Fruit fly (Drosophila melanogaster) whole organism, prepupa: ENCODE data around the gene CG34138.

Source experiments
- Blimp-1 ChIP-seq: fragments of 200-800 bp; sonication (Bioruptor generic); optimal IDR thresholded peaks from 3 replicates; lab custom pipeline; 2017; ENCODE audit warnings: missing biosample characterization, missing genetic modification characterization, mild to moderate bottlenecking, moderate library complexity, missing genetic modification reagents
- CG10631 ChIP-seq: fragments of 200-800 bp; sonication (Bioruptor generic); optimal IDR thresholded peaks from 2 replicates; lab custom pipeline; 2016; ENCODE audit warnings: missing biosample characterization, missing genetic modification characterization
- CG10669 ChIP-seq: fragments of 200-800 bp; sonication (Bioruptor generic); optimal IDR thresholded peaks from 3 replicates; lab custom pipeline; 2018; ENCODE audit warnings: missing biosample characterization, mild to moderate bottlenecking, missing genetic modification characterization, moderate library complexity
- CG11294 ChIP-seq: fragments of 200-800 bp; sonication (Bioruptor generic); IDR thresholded peaks from 2 replicates; pipeline ENCODE4 v1.3.6; 2022; ENCODE audit warnings: missing biosample characterization, missing genetic modification characterization
- CG11762 ChIP-seq: fragments of 200-800 bp; sonication (Bioruptor generic); optimal IDR thresholded peaks from 3 replicates; lab custom pipeline; 2016; ENCODE audit warnings: missing biosample characterization, missing genetic modification characterization; ENCODE audit not compliant: insufficient read depth
- CG11902 ChIP-seq: fragments of 200-800 bp; sonication (Bioruptor generic); optimal IDR thresholded peaks from 3 replicates; lab custom pipeline; 2016; ENCODE audit warnings: missing biosample characterization, missing genetic modification characterization
- CG15336 ChIP-seq: fragments of 200-800 bp; sonication (Bioruptor generic); IDR thresholded peaks from 2 replicates; pipeline ENCODE4 v1.3.6; 2022; ENCODE audit warnings: missing biosample characterization, missing genetic modification characterization
- CG3032 ChIP-seq: fragments of 200-800 bp; optimal IDR thresholded peaks from 2 replicates; lab custom pipeline; 2019; ENCODE audit warnings: missing biosample characterization, mild to moderate bottlenecking, missing genetic modification characterization, moderate library complexity
- CG31627 ChIP-seq: fragments of 200-800 bp; sonication (Bioruptor generic); optimal IDR thresholded peaks from 3 replicates; lab custom pipeline; 2016; ENCODE audit warnings: missing biosample characterization, missing genetic modification characterization
- CG34406 ChIP-seq: fragments of 200-800 bp; sonication (Bioruptor generic); optimal IDR thresholded peaks from 3 replicates; lab custom pipeline; 2016; ENCODE audit warnings: missing biosample characterization, missing genetic modification characterization
- CG3919 ChIP-seq: fragments of 200-800 bp; sonication (Bioruptor generic); optimal IDR thresholded peaks from 3 replicates; lab custom pipeline; 2016; ENCODE audit warnings: missing biosample characterization, missing genetic modification characterization
- CG4318 ChIP-seq: fragments of 200-800 bp; sonication (Bioruptor generic); optimal IDR thresholded peaks from 3 replicates; lab custom pipeline; 2017; ENCODE audit warnings: missing biosample characterization, mild to moderate bottlenecking, missing genetic modification characterization
- CG6276 ChIP-seq: fragments of 200-800 bp; sonication (Bioruptor generic); optimal IDR thresholded peaks from 2 replicates; lab custom pipeline; 2017; ENCODE audit warnings: missing biosample characterization, mild to moderate bottlenecking, missing genetic modification characterization
- CG6792 ChIP-seq: fragments of 200-800 bp; sonication (Bioruptor generic); optimal IDR thresholded peaks from 3 replicates; lab custom pipeline; 2016; ENCODE audit warnings: missing biosample characterization, missing genetic modification characterization
- CG6808 ChIP-seq: fragments of 200-800 bp; sonication (Bioruptor generic); optimal IDR thresholded peaks from 3 replicates; lab custom pipeline; 2017; ENCODE audit warnings: missing biosample characterization, missing genetic modification characterization, mild to moderate bottlenecking, moderate library complexity, missing genetic modification reagents
- CG6854 ChIP-seq: fragments of 200-800 bp; sonication (Bioruptor generic); optimal IDR thresholded peaks from 2 replicates; lab custom pipeline; 2017; ENCODE audit warnings: missing biosample characterization, mild to moderate bottlenecking, missing genetic modification characterization
- CG7368 ChIP-seq: fragments of 200-800 bp; sonication (Bioruptor generic); optimal IDR thresholded peaks from 3 replicates; lab custom pipeline; 2016; ENCODE audit warnings: missing biosample characterization, missing genetic modification characterization
- CG8119 ChIP-seq: fragments of 200-800 bp; sonication (Bioruptor generic); IDR thresholded peaks from 3 replicates; pipeline ENCODE4 v1.3.6; 2022; ENCODE audit warnings: missing biosample characterization, missing genetic modification characterization
- CG8319 ChIP-seq: fragments of 200-800 bp; sonication (Bioruptor generic); optimal IDR thresholded peaks from 3 replicates; lab custom pipeline; 2016; ENCODE audit warnings: missing biosample characterization, missing genetic modification characterization
- CG8632 ChIP-seq: fragments of 200-800 bp; sonication (Bioruptor generic); optimal IDR thresholded peaks from 3 replicates; lab custom pipeline; 2016; ENCODE audit warnings: missing biosample characterization, missing genetic modification characterization
- CG9139 ChIP-seq: fragments of 200-800 bp; sonication (Bioruptor generic); optimal IDR thresholded peaks from 3 replicates; lab custom pipeline; 2017; ENCODE audit warnings: missing biosample characterization, mild to moderate bottlenecking, missing genetic modification characterization
- Eip75B ChIP-seq: fragments of 200-800 bp; sonication (Bioruptor generic); optimal IDR thresholded peaks from 3 replicates; lab custom pipeline; 2016; ENCODE audit warnings: missing biosample characterization, missing genetic modification characterization
- Ets96B ChIP-seq: fragments of 200-800 bp; optimal IDR thresholded peaks from 2 replicates; lab custom pipeline; 2019; ENCODE audit warnings: missing biosample characterization, mild to moderate bottlenecking, missing genetic modification characterization, moderate library complexity
- Hr38 ChIP-seq: sonication (Bioruptor generic); optimal IDR thresholded peaks from 2 replicates; lab custom pipeline; 2016; ENCODE audit warnings: missing biosample characterization, missing genetic modification characterization
- Lpt ChIP-seq: fragments of 200-800 bp; sonication (Bioruptor generic); optimal IDR thresholded peaks from 3 replicates; lab custom pipeline; 2016; ENCODE audit warnings: missing biosample characterization, missing genetic modification characterization
- Met ChIP-seq: fragments of 200-800 bp; sonication (Bioruptor generic); optimal IDR thresholded peaks from 3 replicates; lab custom pipeline; 2016; ENCODE audit warnings: missing biosample characterization, missing genetic modification characterization
- Smox ChIP-seq: fragments of 200-800 bp; sonication (Bioruptor generic); optimal IDR thresholded peaks from 3 replicates; lab custom pipeline; 2016; ENCODE audit warnings: missing biosample characterization, missing genetic modification characterization
- Sox102F ChIP-seq: fragments of 200-800 bp; sonication (Bioruptor generic); optimal IDR thresholded peaks from 2 replicates; lab custom pipeline; 2016; ENCODE audit warnings: missing biosample characterization, mild to moderate bottlenecking, missing genetic modification characterization
- Sox14 ChIP-seq: fragments of 200-800 bp; sonication (Bioruptor generic); optimal IDR thresholded peaks from 3 replicates; lab custom pipeline; 2016; ENCODE audit warnings: missing biosample characterization, missing genetic modification characterization
- Sox15 ChIP-seq: fragments of 200-800 bp; sonication (Bioruptor generic); optimal IDR thresholded peaks from 3 replicates; lab custom pipeline; 2016; ENCODE audit warnings: missing biosample characterization, missing genetic modification characterization
- acj6 ChIP-seq: fragments of 200-800 bp; sonication (Bioruptor generic); optimal IDR thresholded peaks from 3 replicates; lab custom pipeline; 2016; ENCODE audit warnings: missing biosample characterization, missing genetic modification characterization
- cyc ChIP-seq: fragments of 200-800 bp; sonication (Bioruptor generic); optimal IDR thresholded peaks from 3 replicates; lab custom pipeline; 2016; ENCODE audit warnings: missing biosample characterization, missing genetic modification characterization
- dac ChIP-seq: fragments of 200-800 bp; sonication (Bioruptor generic); optimal IDR thresholded peaks from 2 replicates; lab custom pipeline; 2017; ENCODE audit warnings: missing biosample characterization, mild to moderate bottlenecking, missing genetic modification characterization
- dsx ChIP-seq: fragments of 200-800 bp; optimal IDR thresholded peaks from 3 replicates; lab custom pipeline; 2019; ENCODE audit warnings: missing biosample characterization, mild to moderate bottlenecking, missing genetic modification characterization, moderate library complexity; ENCODE audit not compliant: poor library complexity, severe bottlenecking
- eg ChIP-seq: fragments of 200-800 bp; sonication (Bioruptor generic); IDR thresholded peaks from 3 replicates; pipeline ENCODE4 v1.3.6; 2022; ENCODE audit warnings: missing biosample characterization, missing genetic modification characterization
- esn ChIP-seq: fragments of 200-800 bp; sonication (Bioruptor generic); optimal IDR thresholded peaks from 2 replicates; lab custom pipeline; 2016; ENCODE audit warnings: missing biosample characterization, mild to moderate bottlenecking, missing genetic modification characterization, moderate library complexity
- fd59A ChIP-seq: fragments of 200-800 bp; sonication (Bioruptor generic); optimal IDR thresholded peaks from 2 replicates; lab custom pipeline; 2017; ENCODE audit warnings: missing biosample characterization, mild to moderate bottlenecking, missing genetic modification characterization, missing genetic modification reagents
- fd85E ChIP-seq: fragments of 200-800 bp; sonication (Bioruptor generic); optimal IDR thresholded peaks from 3 replicates; lab custom pipeline; 2016; ENCODE audit warnings: missing biosample characterization, missing genetic modification characterization
- fkh ChIP-seq: fragments of 200-800 bp; sonication (Bioruptor generic); optimal IDR thresholded peaks from 3 replicates; lab custom pipeline; 2017; ENCODE audit warnings: missing biosample characterization, mild to moderate bottlenecking, missing genetic modification characterization, moderate library complexity
- lz ChIP-seq: fragments of 200-800 bp; sonication (Bioruptor generic); optimal IDR thresholded peaks from 3 replicates; lab custom pipeline; 2016; ENCODE audit warnings: missing biosample characterization, missing genetic modification characterization
- net ChIP-seq: fragments of 200-800 bp; sonication (Bioruptor generic); optimal IDR thresholded peaks from 3 replicates; lab custom pipeline; 2016; ENCODE audit warnings: missing biosample characterization, missing genetic modification characterization
- pdm3 ChIP-seq: fragments of 200-800 bp; sonication (Bioruptor generic); optimal IDR thresholded peaks from 3 replicates; lab custom pipeline; 2016; ENCODE audit warnings: missing biosample characterization, missing genetic modification characterization
- spab ChIP-seq: fragments of 200-800 bp; sonication (Bioruptor generic); optimal IDR thresholded peaks from 2 replicates; lab custom pipeline; 2017; ENCODE audit warnings: missing biosample characterization, mild to moderate bottlenecking, missing genetic modification characterization, missing genetic modification reagents
- ss ChIP-seq, 2 experiments: fragments of 200-800 bp; sonication (Bioruptor generic); optimal IDR thresholded peaks; 2 replicates in 1 of 2; 3 replicates in 1 of 2; lab custom pipeline; 2017 to 2018; ENCODE audit warnings: mild to moderate bottlenecking in 2 of 2, missing biosample characterization in 2 of 2, missing genetic modification characterization in 2 of 2, moderate library complexity in 1 of 2
- svp ChIP-seq: fragments of 200-800 bp; sonication (Bioruptor generic); peaks from one replicate; lab custom pipeline; 2016; ENCODE audit warnings: missing biosample characterization, missing genetic modification characterization
- topi ChIP-seq: fragments of 200-800 bp; sonication (Bioruptor generic); optimal IDR thresholded peaks from 3 replicates; lab custom pipeline; 2016; ENCODE audit warnings: missing biosample characterization, missing genetic modification characterization
- vri ChIP-seq: fragments of 200-800 bp; sonication (Bioruptor generic); optimal IDR thresholded peaks from 3 replicates; lab custom pipeline; 2016; ENCODE audit warnings: missing biosample characterization, mild to moderate bottlenecking, missing genetic modification characterization

The CG34138 gene

DNA sequence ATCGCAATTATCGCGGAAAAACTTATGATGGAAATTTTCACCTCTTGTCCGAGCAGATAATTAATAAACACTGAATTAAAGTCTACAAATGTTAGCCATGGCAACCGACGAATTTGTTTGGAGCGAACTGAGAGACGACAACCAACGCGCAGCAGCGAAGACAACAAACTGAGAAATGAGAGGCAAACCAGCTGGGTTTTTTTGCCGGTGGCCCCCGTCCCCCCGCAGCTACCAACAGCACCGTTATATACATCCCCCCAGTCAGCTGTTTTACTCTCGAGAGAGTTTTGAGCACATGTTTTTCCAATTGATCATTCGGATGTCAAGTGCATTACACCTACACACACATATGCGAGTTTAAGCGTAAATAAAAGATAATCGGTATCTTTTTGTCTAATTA, 6.3 kb downstream of the CG34138 start (continued):
- TF ChIP-seq CG6808 (no peak), CG10669 (GFP tag; lab: Kevin White, UChicago) (no peak), CG9139 (GFP tag; lab: Kevin White, UChicago) (peak; percentile 43), Met (GFP tag; lab: Kevin White, UChicago) (no peak), Blimp-1 (GFP tag; lab: Kevin White, UChicago) (no peak), svp (peak; percentile 83), CG31627 (GFP tag; lab: Kevin White, UChicago) (no peak), fkh (GFP tag; lab: Kevin White, UChicago) (no peak), CG7368 (GFP tag; lab: Kevin White, UChicago) (no peak), spab (GFP tag; lab: Kevin White, UChicago) (no peak), CG15336 (GFP tag; lab: Robert Waterston, UW) (no peak; the same call in 1 of the 2 replicates), dac (GFP tag; lab: Kevin White, UChicago) (no peak), Sox14 (GFP tag; lab: Kevin White, UChicago) (no peak), Sox102F (peak; percentile 16), acj6 (no peak), vri (GFP tag; lab: Kevin White, UChicago) (no peak), CG10631 (GFP tag; lab: Kevin White, UChicago) (no peak), Ets96B (no peak), fd85E (GFP tag; lab: Kevin White, UChicago) (no peak), CG6276 (no peak), fd59A (GFP tag; lab: Kevin White, UChicago) (no peak), CG6854 (peak; percentile 22), Sox15 (no peak), net (no peak)

DNA sequence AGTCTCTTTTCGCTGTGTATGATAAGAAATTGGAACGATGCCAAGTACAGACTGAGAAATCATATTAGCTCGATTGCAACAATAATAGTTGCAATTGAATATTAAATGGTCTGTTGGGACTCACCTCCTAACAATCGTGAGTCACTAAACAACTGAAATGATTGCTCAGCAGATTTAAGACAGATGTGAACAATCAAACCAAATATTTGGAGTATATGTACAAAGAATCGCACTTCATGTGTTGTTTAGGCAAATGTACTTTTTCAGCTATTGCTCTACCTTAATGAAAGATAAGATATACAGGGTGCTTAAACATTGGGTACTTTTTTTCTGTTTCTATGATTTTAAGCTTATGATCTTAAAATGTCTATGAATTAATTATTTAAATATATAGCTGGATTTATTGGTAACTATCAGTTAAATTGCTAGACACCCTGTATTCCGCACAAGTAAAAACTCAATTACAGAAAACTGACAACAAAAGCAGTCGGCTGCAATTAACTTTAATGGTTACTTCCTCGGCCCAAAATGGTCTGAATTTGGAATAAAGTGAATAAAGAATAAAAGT, 6.8 kb downstream of the CG34138 start:
- peak; percentile 40 to 66 for TF ChIP-seq ss (GFP tag; optimal IDR thresholded peaks at IDR 0.05; lab: Kevin White, UChicago)
- TF ChIP-seq CG6276 = peak; percentile 86
- TF ChIP-seq Lpt (GFP tag; lab: Kevin White, UChicago) = peak; percentile 73
- peak; percentile 46 for TF ChIP-seq fd59A (GFP tag; lab: Kevin White, UChicago)
- peak; percentile 73 for TF ChIP-seq fkh (GFP tag; lab: Kevin White, UChicago)
- TF ChIP-seq esn (GFP tag; lab: Kevin White, UChicago) = peak; percentile 85
- TF ChIP-seq CG15336 (GFP tag; lab: Robert Waterston, UW) = peak; percentile 95
- TF ChIP-seq CG11294 = peak; percentile 78
- TF ChIP-seq cyc (GFP tag; lab: Kevin White, UChicago) = peak; percentile 71
- TF ChIP-seq CG9139 (GFP tag; lab: Kevin White, UChicago) = peak; percentile 47
- TF ChIP-seq CG6854 = no peak
- TF ChIP-seq pdm3 (GFP tag; lab: Kevin White, UChicago) = peak; percentile 77
- TF ChIP-seq CG3919 (GFP tag; lab: Kevin White, UChicago) = peak; percentile 85
- TF ChIP-seq acj6 = peak; percentile 69
- peak; percentile 79 for TF ChIP-seq Met (GFP tag; lab: Kevin White, UChicago)
- TF ChIP-seq Smox (GFP tag; lab: Kevin White, UChicago) = peak; percentile 77
- TF ChIP-seq CG34406 (GFP tag; lab: Kevin White, UChicago) = peak; percentile 82
- peak; percentile 78 for TF ChIP-seq net
- TF ChIP-seq dsx (GFP tag; lab: Kevin White, UChicago) = peak; percentile 55
- peak; percentile 68 for TF ChIP-seq CG4318 (GFP tag; lab: Kevin White, UChicago)
- TF ChIP-seq eg (GFP tag; lab: Robert Waterston, UW) = peak; percentile 96
- TF ChIP-seq Eip75B (GFP tag; lab: Kevin White, UChicago) = peak; percentile 79
- peak; percentile 55 for TF ChIP-seq dac (GFP tag; lab: Kevin White, UChicago)
- TF ChIP-seq CG6792 = peak; percentile 73
- TF ChIP-seq CG3032 = peak; percentile 74
- peak; percentile 64 for TF ChIP-seq CG6808
- TF ChIP-seq lz (GFP tag; lab: Kevin White, UChicago) = peak; percentile 71
- TF ChIP-seq CG8632 (GFP tag; lab: Kevin White, UChicago) = peak; percentile 83
- no peak for TF ChIP-seq Hr38 (GFP tag; lab: Kevin White, UChicago)
- TF ChIP-seq Blimp-1 (GFP tag; lab: Kevin White, UChicago) = peak; percentile 61
- TF ChIP-seq CG11762 (GFP tag; lab: Kevin White, UChicago) = peak; percentile 55
- TF ChIP-seq Ets96B = peak; percentile 72
- TF ChIP-seq CG8119 (GFP tag; lab: Robert Waterston, UW) = peak; percentile 90
- peak; percentile 45 for TF ChIP-seq CG8319 (GFP tag; lab: Kevin White, UChicago)
- TF ChIP-seq Sox102F = peak; percentile 73
- TF ChIP-seq Sox15 = peak; percentile 60
- TF ChIP-seq CG7368 (GFP tag; lab: Kevin White, UChicago) = peak; percentile 70
- peak; percentile 49 for TF ChIP-seq CG11902
- peak; percentile 77 for TF ChIP-seq topi (GFP tag; lab: Kevin White, UChicago)
